Worm (Caenorhabditis elegans) whole organism, young adult: ENCODE measurements around the gene Y38C1AA.7.

Experiments
- B0035.1 ChIP-seq: sonication (generic microtip); optimal IDR thresholded peaks from 2 replicates; lab custom pipeline; 2016; ENCODE audit warnings: missing genetic modification characterization, mild to moderate bottlenecking, missing compliant biosample characterization, missing genotype, missing genetic modification reagents
- B0261.1 ChIP-seq: sonication (generic microtip); optimal IDR thresholded peaks from 2 replicates; lab custom pipeline; 2016; ENCODE audit warnings: mild to moderate bottlenecking, missing genetic modification characterization, moderate library complexity, missing compliant biosample characterization
- F10E7.11 ChIP-seq: sonication (generic microtip); optimal IDR thresholded peaks from 2 replicates; lab custom pipeline; 2017; ENCODE audit warnings: mild to moderate bottlenecking, missing genetic modification characterization, moderate library complexity, missing compliant biosample characterization
- F22D6.2 ChIP-seq: sonication (generic microtip); optimal IDR thresholded peaks from 2 replicates; lab custom pipeline; 2016; ENCODE audit warnings: mild to moderate bottlenecking, missing genetic modification characterization, missing compliant biosample characterization
- F23B12.7 ChIP-seq: sonication (generic microtip); optimal IDR thresholded peaks from 2 replicates; lab custom pipeline; 2017; ENCODE audit warnings: missing genetic modification characterization, mild to moderate bottlenecking, missing compliant biosample characterization, antibody characterized with exemption, moderate library complexity; ENCODE audit not compliant: insufficient read depth
- F57A8.1 ChIP-seq: fragments of 200-800 bp; sonication (Bioruptor generic); optimal IDR thresholded peaks from 2 replicates; lab custom pipeline; 2018; ENCODE audit warnings: mild to moderate bottlenecking, missing genetic modification characterization, moderate library complexity, missing compliant biosample characterization
- K12H6.12 ChIP-seq: fragments of 200-800 bp; sonication (Bioruptor generic); optimal IDR thresholded peaks from 2 replicates; lab custom pipeline; 2018; ENCODE audit warnings: mild to moderate bottlenecking, missing genetic modification characterization, missing compliant biosample characterization
- Y53F4B.3 ChIP-seq: fragments of 200-800 bp; sonication (Bioruptor generic); IDR thresholded peaks from 2 replicates; pipeline ENCODE4 v1.3.6; 2022; ENCODE audit warnings: missing genetic modification reagents, missing genetic modification characterization, missing compliant biosample characterization
- Y56A3A.18 ChIP-seq: fragments of 200-800 bp; sonication (Bioruptor generic); IDR thresholded peaks from 2 replicates; pipeline ENCODE4 v1.3.6; 2022; ENCODE audit warnings: missing genetic modification reagents, missing genetic modification characterization, missing compliant biosample characterization
- Y79H2A.3 ChIP-seq: fragments of 200-800 bp; sonication (Bioruptor generic); conservative IDR thresholded peaks from 2 replicates; pipeline ENCODE4 v1.3.6; 2022; ENCODE audit warnings: missing genetic modification reagents, missing genetic modification characterization, missing compliant biosample characterization
- aptf-2 ChIP-seq: fragments of 200-800 bp; sonication (Bioruptor generic); conservative IDR thresholded peaks from 2 replicates; pipeline ENCODE4 v1.3.6; 2022; ENCODE audit warnings: missing genetic modification reagents, missing genetic modification characterization, missing compliant biosample characterization
- aptf-3 ChIP-seq: fragments of 200-800 bp; sonication (Bioruptor generic); IDR thresholded peaks from 2 replicates; pipeline ENCODE4 v1.3.6; 2022; ENCODE audit warnings: missing genetic modification characterization, missing compliant biosample characterization
- attf-6 ChIP-seq: fragments of 200-800 bp; sonication (Bioruptor generic); IDR thresholded peaks from 2 replicates; pipeline ENCODE4 v1.3.6; 2022; ENCODE audit warnings: missing genetic modification reagents, missing genetic modification characterization, missing compliant biosample characterization
- bed-1 ChIP-seq: fragments of 200-800 bp; sonication (Bioruptor generic); IDR thresholded peaks from 2 replicates; pipeline ENCODE4 v1.3.6; 2022; ENCODE audit warnings: missing genetic modification reagents, missing genetic modification characterization, missing compliant biosample characterization
- cebp-1 ChIP-seq, 2 experiments: fragments of 200-800 bp in 1 of 2; sonication (Bioruptor generic) in 1 of 2; sonication (generic microtip) in 1 of 2; IDR thresholded peaks in 1 of 2; optimal IDR thresholded peaks in 1 of 2; 2 replicates each; pipeline versions ENCODE4 v1.3.6 to Lab custom; 2017 to 2022; ENCODE audit warnings: missing compliant biosample characterization in 2 of 2, missing genetic modification characterization in 2 of 2, mild to moderate bottlenecking in 1 of 2, missing genetic modification reagents in 1 of 2, moderate library complexity in 1 of 2
- ceh-100 ChIP-seq: fragments of 200-800 bp; sonication (Bioruptor generic); IDR thresholded peaks from 2 replicates; pipeline ENCODE4 v1.3.6; 2022; ENCODE audit warnings: missing genetic modification reagents, missing genetic modification characterization, missing compliant biosample characterization
- ceh-27 ChIP-seq: fragments of 200-800 bp; sonication (Bioruptor generic); optimal IDR thresholded peaks from 2 replicates; lab custom pipeline; 2018; ENCODE audit warnings: mild to moderate bottlenecking, missing genetic modification characterization, moderate library complexity, missing compliant biosample characterization
- ceh-40 ChIP-seq: fragments of 200-800 bp; sonication (Bioruptor generic); IDR thresholded peaks from 2 replicates; pipeline ENCODE4 v1.3.6; 2022; ENCODE audit warnings: missing genetic modification characterization, missing compliant biosample characterization
- efl-1 ChIP-seq: fragments of 150-350 bp; optimal IDR thresholded peaks from 2 replicates; lab custom pipeline; 2014; ENCODE audit warnings: missing biosample characterization, missing genetic modification reagents, missing genetic modification characterization
- egl-18 ChIP-seq: fragments of 200-800 bp; sonication (Bioruptor generic); IDR thresholded peaks from 2 replicates; pipeline ENCODE4 v1.3.6; 2022; ENCODE audit warnings: missing genetic modification reagents, missing genetic modification characterization, missing compliant biosample characterization
- egrh-3 ChIP-seq: fragments of 200-800 bp; sonication (Bioruptor generic); IDR thresholded peaks from 2 replicates; pipeline ENCODE4 v1.3.6; 2022; ENCODE audit warnings: missing genetic modification reagents, missing genetic modification characterization, missing compliant biosample characterization
- hlh-26 ChIP-seq: fragments of 200-800 bp; sonication (Bioruptor generic); conservative IDR thresholded peaks from 2 replicates; pipeline ENCODE4 v1.3.6; 2022; ENCODE audit warnings: missing genetic modification reagents, missing genetic modification characterization, missing compliant biosample characterization
- hrde-1 ChIP-seq: sonication (generic microtip); optimal IDR thresholded peaks from 2 replicates; lab custom pipeline; 2016; ENCODE audit warnings: missing genetic modification characterization, mild to moderate bottlenecking, missing compliant biosample characterization, moderate library complexity, missing genotype, missing genetic modification reagents, borderline replicate concordance
- hsf-1 ChIP-seq: fragments of 200-800 bp; sonication (Bioruptor generic); IDR thresholded peaks from 2 replicates; pipeline ENCODE4 v1.3.6; 2022; ENCODE audit warnings: missing genetic modification reagents, missing genetic modification characterization, missing compliant biosample characterization
- madf-8 ChIP-seq: fragments of 200-800 bp; sonication (Bioruptor generic); conservative IDR thresholded peaks from 2 replicates; pipeline ENCODE4 v1.3.6; 2022; ENCODE audit warnings: missing genetic modification reagents, missing genetic modification characterization, missing compliant biosample characterization
- mel-28 ChIP-seq: sonication (generic microtip); optimal IDR thresholded peaks from 2 replicates; lab custom pipeline; 2016; ENCODE audit warnings: borderline replicate concordance, mild to moderate bottlenecking, missing genetic modification characterization, missing compliant biosample characterization
- mxl-1 ChIP-seq: sonication (generic microtip); optimal IDR thresholded peaks from 2 replicates; lab custom pipeline; 2016; ENCODE audit warnings: missing genetic modification characterization, missing compliant biosample characterization
- nfya-2 ChIP-seq: fragments of 200-800 bp; sonication (Bioruptor generic); IDR thresholded peaks from 2 replicates; pipeline ENCODE4 v1.3.6; 2022; ENCODE audit warnings: missing genetic modification reagents, missing genetic modification characterization, missing compliant biosample characterization
- nhr-80 ChIP-seq: sonication (generic microtip); optimal IDR thresholded peaks from 2 replicates; lab custom pipeline; 2016; ENCODE audit warnings: missing genetic modification characterization, missing compliant biosample characterization
- pbrm-1 ChIP-seq: fragments of 200-800 bp; sonication (Bioruptor generic); IDR thresholded peaks from 2 replicates; pipeline ENCODE4 v1.3.6; 2022; ENCODE audit warnings: missing genetic modification reagents, missing genetic modification characterization, missing compliant biosample characterization
- snpc-1.1 ChIP-seq: sonication (generic microtip); optimal IDR thresholded peaks from 2 replicates; lab custom pipeline; 2017; ENCODE audit warnings: missing genetic modification characterization, mild to moderate bottlenecking, missing compliant biosample characterization, antibody characterized with exemption, moderate library complexity, missing genotype, missing genetic modification reagents; ENCODE audit not compliant: insufficient read depth
- snpc-3.4 ChIP-seq: sonication (generic microtip); optimal IDR thresholded peaks from 2 replicates; lab custom pipeline; 2017; ENCODE audit warnings: missing genetic modification characterization, mild to moderate bottlenecking, missing compliant biosample characterization, antibody characterized with exemption, moderate library complexity, missing genotype, missing genetic modification reagents
- sptf-2 ChIP-seq: fragments of 200-800 bp; sonication (Bioruptor generic); optimal IDR thresholded peaks from 2 replicates; lab custom pipeline; 2018; ENCODE audit warnings: mild to moderate bottlenecking, missing genetic modification characterization, missing compliant biosample characterization
- tlf-1 ChIP-seq: fragments of 200-800 bp; sonication (Bioruptor generic); optimal IDR thresholded peaks from 2 replicates; lab custom pipeline; 2018; ENCODE audit warnings: mild to moderate bottlenecking, missing genetic modification characterization, missing compliant biosample characterization
- zfh-2 ChIP-seq: fragments of 200-800 bp; sonication (Bioruptor generic); conservative IDR thresholded peaks from 2 replicates; pipeline ENCODE4 v1.3.6; 2022; ENCODE audit warnings: missing genetic modification reagents, missing genetic modification characterization, missing compliant biosample characterization
- ztf-28 ChIP-seq: fragments of 200-800 bp; sonication (Bioruptor generic); IDR thresholded peaks from 2 replicates; pipeline ENCODE4 v1.3.6; 2022; ENCODE audit warnings: missing genetic modification reagents, missing genetic modification characterization, missing compliant biosample characterization
- ztf-3 ChIP-seq: fragments of 200-800 bp; sonication (Bioruptor generic); optimal IDR thresholded peaks from 2 replicates; lab custom pipeline; 2018; ENCODE audit warnings: mild to moderate bottlenecking, missing genetic modification characterization, missing compliant biosample characterization

The Y38C1AA.7 gene

ce11 chrIV:164777-165176, 6.0 kb downstream of the Y38C1AA.7 start, which contains the start of gene cutl-24:
cutl-24 (plus strand) TSS chrIV:165077.
- TF ChIP-seq B0261.1 (tag; lab: Kevin White, UChicago) (no peak), nhr-80 (no peak), snpc-3.4 (tag; lab: Kevin White, UChicago) (no peak), hsf-1 (GFP tag; lab: Robert Waterston, UW) (no peak), mel-28 (tag; lab: Kevin White, UChicago) (no peak), F23B12.7 (no peak), F10E7.11 (tag; lab: Kevin White, UChicago) (no peak), aptf-3 (GFP tag; lab: Robert Waterston, UW) (no peak), attf-6 (GFP tag; lab: Robert Waterston, UW) (no peak), B0035.1 (no peak), ztf-3 (GFP tag; lab: Kevin White, UChicago) (no peak)

DNA sequence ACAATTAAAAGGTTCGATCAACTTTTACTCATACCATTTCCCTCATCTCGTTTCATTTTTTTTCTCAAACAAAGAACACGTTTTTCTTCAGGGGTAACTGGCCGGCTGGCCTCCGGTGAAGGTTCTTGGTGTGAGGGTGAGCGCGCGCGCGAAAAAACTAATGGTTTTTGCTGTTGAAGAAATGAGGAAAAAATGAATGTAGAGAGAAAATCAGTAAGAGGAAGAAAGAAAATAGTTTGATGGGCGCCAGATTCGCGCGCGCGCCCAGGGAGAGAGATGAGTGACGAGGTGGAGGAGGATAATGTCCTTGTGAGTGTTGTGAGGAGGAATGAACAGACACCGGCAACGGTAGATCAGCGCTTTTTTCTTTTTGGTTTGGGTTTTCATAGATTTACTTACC, 12.3 kb downstream of the Y38C1AA.7 start:
- TF ChIP-seq madf-8 (no peak), efl-1 (peak; percentile 39), Y79H2A.3 (GFP tag; lab: Robert Waterston, UW) (no peak), zfh-2 (GFP tag; lab: Robert Waterston, UW) (0 out of 2 replicates have a peak, but pooled peaks have one; percentile 14)
- TF ChIP-seq, all 124 proteins: peak for 2

DNA sequence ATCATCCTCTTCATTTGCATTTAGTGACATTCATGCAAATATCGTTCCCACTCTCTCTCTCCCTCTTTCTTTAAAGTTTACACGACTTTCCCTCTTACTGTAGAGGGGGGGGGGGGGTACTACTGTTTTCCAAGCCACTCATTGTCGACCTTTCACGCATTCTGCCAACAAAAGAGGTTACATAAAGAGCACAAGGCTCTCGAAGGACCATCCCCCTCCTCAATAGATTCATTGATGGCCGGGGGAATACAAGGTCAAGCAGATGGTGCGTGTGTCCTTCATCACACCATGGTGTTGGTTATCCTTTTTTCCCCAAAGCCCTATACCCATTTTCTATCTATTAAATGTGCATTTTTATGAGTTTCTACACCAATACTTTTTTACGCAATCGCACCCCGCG, 14.2 kb downstream of the Y38C1AA.7 start:
- TF ChIP-seq ceh-100: no peak
- no peak for TF ChIP-seq ztf-3 (GFP tag; lab: Kevin White, UChicago)
- no peak for TF ChIP-seq hlh-26 (GFP tag; lab: Robert Waterston, UW)
- no peak for TF ChIP-seq aptf-2 (GFP tag; lab: Robert Waterston, UW)
- TF ChIP-seq ceh-27 (GFP tag; lab: Kevin White, UChicago): no peak
- TF ChIP-seq F57A8.1 (GFP tag; lab: Kevin White, UChicago): no peak
- TF ChIP-seq mxl-1: no peak
- TF ChIP-seq egrh-3 (GFP tag; lab: Robert Waterston, UW): no peak
- TF ChIP-seq ceh-40: no peak
- TF ChIP-seq bed-1 (GFP tag; lab: Robert Waterston, UW): no peak
- no peak for TF ChIP-seq F22D6.2 (tag; lab: Kevin White, UChicago)
- TF ChIP-seq hrde-1 (tag; lab: Kevin White, UChicago): no peak
- TF ChIP-seq sptf-2: no peak

ce11 chrIV:174115-174514, 15.4 kb downstream of the Y38C1AA.7 start:
- no peak for TF ChIP-seq cebp-1 (GFP tag; IDR thresholded peaks at IDR 0.05; lab: Robert Waterston, UW)
- TF ChIP-seq cebp-1 (tag; optimal IDR thresholded peaks at IDR 0.05; lab: Kevin White, UChicago): no peak
- TF ChIP-seq Y53F4B.3: no peak
- TF ChIP-seq pbrm-1 (GFP tag; lab: Robert Waterston, UW): no peak
- TF ChIP-seq Y56A3A.18 (GFP tag; lab: Robert Waterston, UW): no peak
- no peak for TF ChIP-seq nfya-2 (GFP tag; lab: Robert Waterston, UW)
- no peak for TF ChIP-seq egl-18 (GFP tag; lab: Robert Waterston, UW)
- no peak for TF ChIP-seq tlf-1
- TF ChIP-seq ztf-28: no peak
- TF ChIP-seq hrde-1 (tag; lab: Kevin White, UChicago): no peak
- no peak for TF ChIP-seq K12H6.12
- no peak for TF ChIP-seq snpc-3.4 (tag; lab: Kevin White, UChicago)
- TF ChIP-seq egrh-3 (GFP tag; lab: Robert Waterston, UW): no peak
- no peak for TF ChIP-seq snpc-1.1
